Worm (Caenorhabditis elegans) whole organism, L2 larva: Measurements from ENCODE around the gene cls-2.

Experiments
- F13H6.1 ChIP-seq: sonication (generic microtip); optimal IDR thresholded peaks from 2 replicates; lab custom pipeline; 2016; ENCODE audit warnings: missing genetic modification characterization, missing compliant biosample characterization
- aly-2 ChIP-seq: fragments of 150-350 bp; optimal IDR thresholded peaks from 2 replicates; lab custom pipeline; 2014; ENCODE audit warnings: missing biosample characterization, missing genetic modification characterization
- crh-2 ChIP-seq: sonication (generic microtip); optimal IDR thresholded peaks from 2 replicates; lab custom pipeline; 2017; ENCODE audit warnings: missing biosample characterization, missing genetic modification characterization
- mdl-1 ChIP-seq, 2 experiments: fragments of 150-350 bp in 1 of 2; sonication (generic microtip) in 1 of 2; optimal IDR thresholded peaks; 2 replicates each; lab custom pipeline; 2017; ENCODE audit warnings: missing biosample characterization in 2 of 2, missing genetic modification characterization in 2 of 2
- nhr-237 ChIP-seq: fragments of 150-350 bp; optimal IDR thresholded peaks from 2 replicates; lab custom pipeline; 2014; ENCODE audit warnings: missing biosample characterization, missing genetic modification characterization
- nhr-77 ChIP-seq: fragments of 150-350 bp; optimal IDR thresholded peaks from 2 replicates; lab custom pipeline; 2014; ENCODE audit warnings: missing biosample characterization, missing genetic modification characterization
- skn-1 ChIP-seq: sonication (generic microtip); optimal IDR thresholded peaks from 2 replicates; lab custom pipeline; 2017; ENCODE audit warnings: missing biosample characterization, missing genetic modification characterization
- sma-9 ChIP-seq, 2 experiments: fragments of 150-350 bp in 1 of 2; sonication (generic microtip) in 1 of 2; optimal IDR thresholded peaks; 2 replicates each; lab custom pipeline; 2014 to 2016; ENCODE audit warnings: missing genetic modification characterization in 2 of 2, mild to moderate bottlenecking in 1 of 2, missing biosample characterization in 1 of 2, missing compliant biosample characterization in 1 of 2, missing genetic modification reagents in 1 of 2, moderate library complexity in 1 of 2
- zag-1 ChIP-seq: fragments of 150-350 bp; optimal IDR thresholded peaks from 2 replicates; lab custom pipeline; 2014; ENCODE audit warnings: missing biosample characterization, missing genetic modification characterization
- ztf-11 ChIP-seq: sonication (generic microtip); optimal IDR thresholded peaks from 2 replicates; lab custom pipeline; 2017; ENCODE audit warnings: missing biosample characterization, missing genetic modification characterization

- TF ChIP-seq F13H6.1 (tag; lab: Kevin White, UChicago) (peak; percentile 37), ztf-11 (tag; lab: Kevin White, UChicago) (no peak), nhr-77 (tag; lab: Kevin White, UChicago) (no peak), skn-1 (tag; lab: Kevin White, UChicago) (no peak), nhr-237 (tag; lab: Kevin White, UChicago) (no peak), sma-9 (GFP tag; optimal IDR thresholded peaks at IDR 0.05; lab: Kevin White, UChicago) (peak; percentile 38), sma-9 (tag; optimal IDR thresholded peaks at IDR 0.05; lab: Kevin White, UChicago) (no peak), crh-2 (tag; lab: Kevin White, UChicago) (peak; percentile 56), mdl-1 (tag; optimal IDR thresholded peaks at IDR 0.05; lab: Kevin White, UChicago) (peak in 1 of 2 experiments; percentile 3), zag-1 (peak; percentile 7), aly-2 (tag; lab: Kevin White, UChicago) (no peak)
These were observed 2.4 kb upstream of the cls-2 start for ce11 chrIII:9052371-9052978.
